Fruit fly (Drosophila melanogaster): Measurements from ENCODE around the gene vret.

Gene vret

dm6 chr3R:22793953-22794352 lies 48.6 kb upstream of the vret start (continued):
- TF ChIP-seq Elba2 (GFP tag; optimal IDR thresholded peaks at IDR 0.05): no peak
- no peak for TF ChIP-seq CG5245 (GFP tag; optimal IDR thresholded peaks at IDR 0.05)
- no peak for TF ChIP-seq lola (GFP tag; optimal IDR thresholded peaks at IDR 0.05)
- TF ChIP-seq bsh (GFP tag; optimal IDR thresholded peaks at IDR 0.05): no peak
- no peak for TF ChIP-seq gce (GFP tag; IDR thresholded peaks at IDR 0.05)
- TF ChIP-seq CG32772 (GFP tag; IDR thresholded peaks at IDR 0.05): no peak
- no peak for TF ChIP-seq CG9932 (GFP tag; IDR thresholded peaks at IDR 0.05)
- peak; percentile 20 for TF ChIP-seq grn (GFP tag; optimal IDR thresholded peaks at IDR 0.05)
- TF ChIP-seq CG7745 (tag; optimal IDR thresholded peaks at IDR 0.05): no peak
- no peak; the same call in 2 of the 3 replicates for TF ChIP-seq row (GFP tag; IDR thresholded peaks at IDR 0.05)
- no peak for TF ChIP-seq CG17361 (GFP tag; IDR thresholded peaks at IDR 0.05)
- no peak for TF ChIP-seq Atf3 (GFP tag; optimal IDR thresholded peaks at IDR 0.05)
- TF ChIP-seq CG4854 (GFP tag; optimal IDR thresholded peaks at IDR 0.05): no peak
- peak; percentile 62; the same call in 1 of the 2 replicates for TF ChIP-seq inv (GFP tag; IDR thresholded peaks at IDR 0.05; ENCODE audit: partially characterized antibody)
- TF ChIP-seq Med (GFP tag): peak; percentile 75
- no peak for TF ChIP-seq sqz (GFP tag; optimal IDR thresholded peaks at IDR 0.05)
- TF ChIP-seq sisA (GFP tag; IDR thresholded peaks at IDR 0.05): no peak
- no peak for TF ChIP-seq jigr1 (GFP tag; IDR thresholded peaks at IDR 0.05)
- TF ChIP-seq dm (GFP tag; optimal IDR thresholded peaks at IDR 0.05): no peak
- TF ChIP-seq HmgZ (tag; optimal IDR thresholded peaks at IDR 0.05): peak; percentile 30
- TF ChIP-seq fru (optimal IDR thresholded peaks at IDR 0.05): no peak
- peak; percentile 71; the same call in 1 of the 3 replicates for TF ChIP-seq CG6791 (GFP tag; IDR thresholded peaks at IDR 0.05; ENCODE audit: partially characterized antibody)
- TF ChIP-seq CG30403 (GFP tag; optimal IDR thresholded peaks at IDR 0.05): no peak
- TF ChIP-seq run (tag; optimal IDR thresholded peaks at IDR 0.05): no peak
- no peak for TF ChIP-seq odd (GFP tag; optimal IDR thresholded peaks at IDR 0.05)
- no peak for TF ChIP-seq ci (GFP tag; IDR thresholded peaks at IDR 0.05)
- no peak for TF ChIP-seq hkb (optimal IDR thresholded peaks at IDR 0.05)
- no peak for TF ChIP-seq hkb (GFP tag; IDR thresholded peaks at IDR 0.05)
- TF ChIP-seq Sry-δ (GFP tag; optimal IDR thresholded peaks at IDR 0.05): no peak
- TF ChIP-seq esg (GFP tag; conservative IDR thresholded peaks at IDR 0.05): no peak
- no peak for TF ChIP-seq CG7786 (GFP tag; optimal IDR thresholded peaks at IDR 0.05)
- no peak for TF ChIP-seq zfh1 (GFP tag; IDR thresholded peaks at IDR 0.05)
- no peak for TF ChIP-seq cg (GFP tag; optimal IDR thresholded peaks at IDR 0.05)
- TF ChIP-seq gt (GFP tag; IDR thresholded peaks at IDR 0.05): no peak
- TF ChIP-seq Gug (GFP tag; IDR thresholded peaks at IDR 0.05): no peak
- TF ChIP-seq gro (GFP tag; optimal IDR thresholded peaks at IDR 0.05): no peak
- TF ChIP-seq tup (GFP tag; optimal IDR thresholded peaks at IDR 0.05): no peak
- TF ChIP-seq CG5953 (GFP tag; IDR thresholded peaks at IDR 0.05): no peak
- no peak for TF ChIP-seq unc-4 (GFP tag; IDR thresholded peaks at IDR 0.05; ENCODE audit: partially characterized antibody)
- no peak for TF ChIP-seq CG7372 (GFP tag; IDR thresholded peaks at IDR 0.05)
- TF ChIP-seq CG4360 (GFP tag; IDR thresholded peaks at IDR 0.05): no peak
- TF ChIP-seq zfh2 (GFP tag; optimal IDR thresholded peaks at IDR 0.05): no peak
- no peak for TF ChIP-seq CG3281 (GFP tag; optimal IDR thresholded peaks at IDR 0.05)
- peak; percentile 55 for TF ChIP-seq nmo (GFP tag; optimal IDR thresholded peaks at IDR 0.05)
- TF ChIP-seq Opbp (GFP tag; IDR thresholded peaks at IDR 0.05; ENCODE audit: partially characterized antibody): peak; percentile 81
- no peak for TF ChIP-seq sd (tag; optimal IDR thresholded peaks at IDR 0.05)
- no peak for TF ChIP-seq CG5180 (GFP tag; optimal IDR thresholded peaks at IDR 0.05)
- no peak for TF ChIP-seq CG12219 (GFP tag; optimal IDR thresholded peaks at IDR 0.05)
- TF ChIP-seq Nf-YB (GFP tag; optimal IDR thresholded peaks at IDR 0.05): no peak
- TF ChIP-seq CG12391 (tag; optimal IDR thresholded peaks at IDR 0.05): no peak
- no peak for TF ChIP-seq Sry-β (GFP tag; optimal IDR thresholded peaks at IDR 0.05)
- TF ChIP-seq Atf6 (GFP tag; IDR thresholded peaks at IDR 0.05): no peak
- TF ChIP-seq repo (GFP tag; optimal IDR thresholded peaks at IDR 0.05): no peak

All from whole organism, embryonic.